Fruit fly (Drosophila melanogaster): ENCODE measurements around the gene CD98hc.

Gene CD98hc

DNA sequence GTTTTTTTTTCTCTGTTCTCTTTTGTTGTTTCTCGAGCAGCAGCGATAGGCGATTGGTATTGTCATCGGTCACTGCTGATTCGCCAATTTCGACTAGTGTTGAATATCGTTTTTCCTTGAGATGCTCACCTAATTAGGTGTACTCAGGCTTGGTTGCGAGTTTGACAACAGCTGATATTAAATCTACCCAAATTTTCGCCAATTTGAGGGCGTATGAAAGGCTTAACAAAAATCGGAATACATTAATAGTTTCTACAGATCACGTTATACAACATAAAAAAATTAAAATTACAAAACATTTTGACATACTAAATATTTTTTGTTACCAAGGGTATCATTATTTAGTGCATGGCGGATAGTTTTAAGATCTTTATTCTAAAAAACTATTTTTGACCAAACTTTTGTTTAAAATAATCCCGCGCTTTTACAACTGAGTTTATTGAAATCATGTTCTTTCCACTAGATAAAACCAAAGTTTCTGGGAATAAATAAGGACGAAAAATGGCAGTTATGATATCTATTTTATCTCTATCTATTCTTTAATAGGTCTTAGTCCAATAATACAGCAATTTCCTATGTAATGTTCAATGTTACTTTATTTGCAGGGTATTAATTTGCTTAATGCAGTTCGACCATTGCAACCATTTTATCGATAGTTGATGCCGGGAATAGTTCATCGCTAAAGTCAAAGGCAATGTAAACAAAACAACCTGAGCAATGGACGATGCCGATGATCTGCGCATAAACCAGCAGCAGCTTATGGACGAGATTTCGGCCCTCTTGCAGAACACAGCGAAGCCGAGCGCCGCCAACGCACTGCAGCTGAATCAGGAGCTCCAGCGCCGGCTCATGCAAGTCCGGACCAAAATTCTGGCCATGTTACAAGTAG, 35.1 kb upstream of the CD98hc start, which contains the start of the genes CG10435 and Pbp95 (continued):
- TF ChIP-seq CG3838 (GFP tag; optimal IDR thresholded peaks at IDR 0.05) (no peak), repo (GFP tag; optimal IDR thresholded peaks at IDR 0.05) (no peak), nau (GFP tag; optimal IDR thresholded peaks at IDR 0.05) (no peak), nom (GFP tag; optimal IDR thresholded peaks at IDR 0.05) (no peak), CG12744 (GFP tag; optimal IDR thresholded peaks at IDR 0.05) (no peak), CG2199 (GFP tag; IDR thresholded peaks at IDR 0.05) (no peak), CG4404 (GFP tag; IDR thresholded peaks at IDR 0.05) (no peak), dysf (GFP tag; IDR thresholded peaks at IDR 0.05) (no peak; the same call in 2 of the 3 replicates), chif (GFP tag; optimal IDR thresholded peaks at IDR 0.05) (peak in 1 of 2 experiments; percentile 51), CG11093 (GFP tag; IDR thresholded peaks at IDR 0.05) (no peak), CG17802 (tag; optimal IDR thresholded peaks at IDR 0.05) (no peak), CG2116 (GFP tag; optimal IDR thresholded peaks at IDR 0.05) (peak; percentile 56), ssp (GFP tag; IDR thresholded peaks at IDR 0.05) (no peak), CG17328 (GFP tag; IDR thresholded peaks at IDR 0.05) (peak; percentile 50; the same call in 1 of the 2 replicates), Poxn (GFP tag; IDR thresholded peaks at IDR 0.05) (no peak), CG12391 (tag; optimal IDR thresholded peaks at IDR 0.05) (peak; percentile 68), H15 (GFP tag; IDR thresholded peaks at IDR 0.05) (peak; percentile 35; the same call in 1 of the 3 replicates), knrl (GFP tag; IDR thresholded peaks at IDR 0.05; ENCODE audit: partially characterized antibody) (peak; percentile 68), CG2875 (GFP tag; optimal IDR thresholded peaks at IDR 0.05) (no peak), CG17912 (GFP tag; optimal IDR thresholded peaks at IDR 0.05) (no peak), CG6765 (GFP tag; optimal IDR thresholded peaks at IDR 0.05) (no peak), Doc2 (GFP tag; IDR thresholded peaks at IDR 0.05) (no peak), HmgZ (tag; optimal IDR thresholded peaks at IDR 0.05) (peak; percentile 54), CG9797 (GFP tag; optimal IDR thresholded peaks at IDR 0.05) (no peak), ATbp (GFP tag; optimal IDR thresholded peaks at IDR 0.05) (no peak), Rx (GFP tag; IDR thresholded peaks at IDR 0.05) (peak; percentile 56), ato (GFP tag; IDR thresholded peaks at IDR 0.05; ENCODE audit: partially characterized antibody) (peak; percentile 53; the same call in 1 of the 2 replicates), pb (GFP tag; optimal IDR thresholded peaks at IDR 0.05) (no peak), D19A (tag; optimal IDR thresholded peaks at IDR 0.05) (peak; percentile 88), stwl (tag; optimal IDR thresholded peaks at IDR 0.05) (peak; percentile 13), schlank (tag; optimal IDR thresholded peaks at IDR 0.05) (no peak), CG17568 (GFP tag; optimal IDR thresholded peaks at IDR 0.05) (no peak), dan (GFP tag; IDR thresholded peaks at IDR 0.05) (no peak), CG2129 (GFP tag; IDR thresholded peaks at IDR 0.05; ENCODE audit: partially characterized antibody) (peak; percentile 56), CG7271 (tag; optimal IDR thresholded peaks at IDR 0.05) (no peak), Usf (GFP tag; optimal IDR thresholded peaks at IDR 0.05) (no peak), CG6175 (GFP tag; IDR thresholded peaks at IDR 0.05) (0 out of 3 replicates have a peak, but pooled peaks have one; percentile 49), ind (GFP tag; optimal IDR thresholded peaks at IDR 0.05) (peak; percentile 69), CG16863 (GFP tag; optimal IDR thresholded peaks at IDR 0.05) (peak; percentile 36), CG14441 (GFP tag; IDR thresholded peaks at IDR 0.05) (peak; percentile 47), rib (GFP tag; IDR thresholded peaks at IDR 0.05) (peak; percentile 76), CTCF (GFP tag; optimal IDR thresholded peaks at IDR 0.05) (no peak), CG2712 (tag; optimal IDR thresholded peaks at IDR 0.05) (peak; percentile 58), jigr1 (GFP tag; IDR thresholded peaks at IDR 0.05) (no peak), Scr (GFP tag; IDR thresholded peaks at IDR 0.05; ENCODE audit: partially characterized antibody) (peak; percentile 72), Vsx1 (GFP tag; optimal IDR thresholded peaks at IDR 0.05) (no peak), Hr78 (GFP tag; optimal IDR thresholded peaks at IDR 0.05) (no peak), CG3847 (GFP tag; IDR thresholded peaks at IDR 0.05) (peak; percentile 60), Blimp-1 (GFP tag; optimal IDR thresholded peaks at IDR 0.05) (no peak)
